Worm (Caenorhabditis elegans): ENCODE data around the gene srg-16.

DNA sequence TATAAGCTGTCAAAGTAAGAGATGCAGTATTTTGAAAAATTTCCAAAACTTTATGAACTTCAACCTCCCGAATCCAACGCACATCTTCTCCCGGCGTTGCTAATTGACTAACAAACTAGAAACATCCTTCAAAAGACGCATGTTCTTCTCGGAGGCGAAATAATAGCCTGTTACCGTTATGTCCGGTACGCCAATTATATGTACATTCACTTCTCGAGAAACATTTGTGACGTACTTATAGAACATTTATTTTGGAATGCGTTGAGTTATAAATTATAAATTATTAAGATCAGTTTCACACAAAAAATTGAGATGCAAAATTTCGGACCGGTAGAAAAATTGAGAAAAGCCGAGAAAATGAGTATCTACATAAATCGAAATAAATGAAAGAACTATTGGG is 30.0 kb downstream of the srg-16 start, which contains the start of gene T21B4.3:
- no peak for TF ChIP-seq nhr-85 (tag)
- TF ChIP-seq tbx-2 (tag; optimal IDR thresholded peaks at IDR 0.05): no peak
- no peak for TF ChIP-seq lin-13 (GFP tag; optimal IDR thresholded peaks at IDR 0.05)
